Worm (Caenorhabditis elegans) whole organism, L4 larva: ENCODE measurements around the gene F28A12.10.

Experiments
- D1046.2 ChIP-seq: fragments of 200-800 bp; sonication (Bioruptor generic); IDR thresholded peaks from 2 replicates; pipeline ENCODE4 v1.3.6; 2022; ENCODE audit warnings: missing genetic modification characterization, missing compliant biosample characterization
- F37D6.2 ChIP-seq: sonication (generic microtip); optimal IDR thresholded peaks from 2 replicates; lab custom pipeline; 2016; ENCODE audit warnings: mild to moderate bottlenecking, missing genetic modification characterization, missing compliant biosample characterization
- T26A8.4 ChIP-seq: fragments of 200-800 bp; sonication (Bioruptor generic); IDR thresholded peaks from 2 replicates; pipeline ENCODE4 v1.3.6; 2022; ENCODE audit warnings: missing genetic modification characterization, missing compliant biosample characterization
- Y105C5A.15 ChIP-seq: fragments of 200-800 bp; sonication (Bioruptor generic); IDR thresholded peaks from 2 replicates; pipeline ENCODE4 v1.3.6; 2022; ENCODE audit warnings: missing genetic modification characterization, missing compliant biosample characterization
- Y48G9A.11 ChIP-seq: fragments of 200-800 bp; sonication (Bioruptor generic); IDR thresholded peaks from 2 replicates; pipeline ENCODE4 v1.3.6; 2022; ENCODE audit warnings: missing genetic modification reagents, missing genetic modification characterization, missing compliant biosample characterization
- aha-1 ChIP-seq: fragments of 150-350 bp; peaks from one replicate; lab custom pipeline; 2014; ENCODE audit warnings: missing biosample characterization, missing genetic modification characterization
- ceh-32 ChIP-seq: sonication (generic microtip); optimal IDR thresholded peaks from 2 replicates; lab custom pipeline; 2016; ENCODE audit warnings: mild to moderate bottlenecking, missing genetic modification characterization, missing compliant biosample characterization; ENCODE audit not compliant: poor library complexity
- ceh-44 ChIP-seq: fragments of 200-800 bp; sonication (Bioruptor generic); IDR thresholded peaks from 2 replicates; pipeline ENCODE4 v1.3.6; 2022; ENCODE audit warnings: missing genetic modification reagents, missing genetic modification characterization, missing compliant biosample characterization
- ceh-62 ChIP-seq: sonication (generic microtip); optimal IDR thresholded peaks from 2 replicates; lab custom pipeline; 2017; ENCODE audit warnings: missing biosample characterization, missing genetic modification characterization
- ceh-82 ChIP-seq: sonication (generic microtip); optimal IDR thresholded peaks from 2 replicates; lab custom pipeline; 2017; ENCODE audit warnings: missing biosample characterization, missing genetic modification characterization
- daf-16 ChIP-seq, 3 experiments: sonication (generic microtip); optimal IDR thresholded peaks; 2 replicates each; lab custom pipeline; 2016 to 2017; ENCODE audit warnings: missing genetic modification characterization in 3 of 3, missing genetic modification reagents in 3 of 3, mild to moderate bottlenecking in 2 of 3, missing compliant biosample characterization in 2 of 3, missing biosample characterization in 1 of 3, moderate library complexity in 1 of 3
- dmd-6 ChIP-seq: fragments of 200-800 bp; sonication (Bioruptor generic); IDR thresholded peaks from 2 replicates; pipeline ENCODE4 v1.3.6; 2022; ENCODE audit warnings: missing genetic modification reagents, missing genetic modification characterization, missing compliant biosample characterization
- dpl-1 ChIP-seq: fragments of 150-350 bp; optimal IDR thresholded peaks from 2 replicates; lab custom pipeline; 2014; ENCODE audit warnings: missing biosample characterization, missing genetic modification reagents, missing genetic modification characterization
- egl-43 ChIP-seq: fragments of 200-800 bp; sonication (Bioruptor generic); IDR thresholded peaks from 2 replicates; pipeline ENCODE4 v1.3.6; 2022; ENCODE audit warnings: missing genetic modification reagents, missing genetic modification characterization, missing compliant biosample characterization
- fkh-10 ChIP-seq: fragments of 150-350 bp; optimal IDR thresholded peaks from 2 replicates; lab custom pipeline; 2014; ENCODE audit warnings: missing biosample characterization, missing genetic modification reagents, missing genetic modification characterization
- fos-1 ChIP-seq: fragments of 150-350 bp; optimal IDR thresholded peaks from 2 replicates; lab custom pipeline; 2014; ENCODE audit warnings: missing biosample characterization, missing genetic modification characterization
- hlh-11 ChIP-seq: fragments of 200-800 bp; sonication (Bioruptor generic); optimal IDR thresholded peaks from 2 replicates; lab custom pipeline; 2018; ENCODE audit warnings: mild to moderate bottlenecking, missing genetic modification characterization, missing compliant biosample characterization
- lin-1 ChIP-seq: fragments of 200-800 bp; sonication (Bioruptor generic); IDR thresholded peaks from 2 replicates; pipeline ENCODE4 v1.3.6; 2022; ENCODE audit warnings: missing genetic modification reagents, missing genetic modification characterization, missing compliant biosample characterization
- lin-39 ChIP-seq: fragments of 150-350 bp; optimal IDR thresholded peaks from 2 replicates; lab custom pipeline; 2014; ENCODE audit warnings: missing biosample characterization, missing genetic modification reagents, missing genetic modification characterization
- lir-3 ChIP-seq: sonication (generic microtip); optimal IDR thresholded peaks from 2 replicates; lab custom pipeline; 2016; ENCODE audit warnings: mild to moderate bottlenecking, missing genetic modification characterization, missing compliant biosample characterization
- mdl-1 ChIP-seq, 2 experiments: fragments of 150-350 bp in 1 of 2; sonication (generic microtip) in 1 of 2; optimal IDR thresholded peaks; 2 replicates each; lab custom pipeline; 2014 to 2017; ENCODE audit warnings: missing biosample characterization in 2 of 2, missing genetic modification characterization in 2 of 2
- mdt-29 ChIP-seq: fragments of 200-800 bp; sonication (Bioruptor generic); IDR thresholded peaks from 2 replicates; pipeline ENCODE4 v1.3.6; 2022; ENCODE audit warnings: missing genetic modification reagents, missing genetic modification characterization, missing compliant biosample characterization
- mep-1 ChIP-seq: fragments of 150-350 bp; sonication (generic microtip); optimal IDR thresholded peaks from 3 replicates; lab custom pipeline; 2014; ENCODE audit warnings: missing biosample characterization, missing genetic modification characterization
- mes-2 ChIP-seq: sonication (generic microtip); optimal IDR thresholded peaks from 2 replicates; lab custom pipeline; 2016; ENCODE audit warnings: missing genotype, mild to moderate bottlenecking, missing genetic modification characterization, missing compliant biosample characterization; ENCODE audit not compliant: poor library complexity, severe bottlenecking
- mxl-3 ChIP-seq: fragments of 200-800 bp; sonication (Bioruptor generic); optimal IDR thresholded peaks from 2 replicates; lab custom pipeline; 2018; ENCODE audit warnings: mild to moderate bottlenecking, missing genetic modification characterization, missing compliant biosample characterization
- nhr-10 ChIP-seq: fragments of 150-350 bp; optimal IDR thresholded peaks from 2 replicates; lab custom pipeline; 2014; ENCODE audit warnings: missing biosample characterization, missing genetic modification characterization
- nhr-102 ChIP-seq: sonication (generic microtip); optimal IDR thresholded peaks from 2 replicates; lab custom pipeline; 2016; ENCODE audit warnings: mild to moderate bottlenecking, missing genetic modification characterization, moderate library complexity, missing compliant biosample characterization
- nhr-11 ChIP-seq: fragments of 150-350 bp; optimal IDR thresholded peaks from 2 replicates; lab custom pipeline; 2014; ENCODE audit warnings: missing biosample characterization, missing genetic modification characterization
- nhr-28 ChIP-seq: fragments of 150-350 bp; optimal IDR thresholded peaks from 2 replicates; lab custom pipeline; 2014; ENCODE audit warnings: missing biosample characterization, missing genetic modification characterization
- nhr-41 ChIP-seq: fragments of 200-800 bp; sonication (Bioruptor generic); IDR thresholded peaks from 2 replicates; pipeline ENCODE4 v1.3.6; 2022; ENCODE audit warnings: missing genetic modification reagents, missing genetic modification characterization, missing compliant biosample characterization
- nhr-42 ChIP-seq: fragments of 200-800 bp; sonication (Bioruptor generic); IDR thresholded peaks from 2 replicates; pipeline ENCODE4 v1.3.6; 2022; ENCODE audit warnings: missing genetic modification characterization, missing compliant biosample characterization
- nhr-48 ChIP-seq: sonication (generic microtip); optimal IDR thresholded peaks from 2 replicates; lab custom pipeline; 2016; ENCODE audit warnings: mild to moderate bottlenecking, missing genetic modification characterization, missing compliant biosample characterization
- nhr-77 ChIP-seq: fragments of 150-350 bp; optimal IDR thresholded peaks from 2 replicates; lab custom pipeline; 2014; ENCODE audit warnings: missing biosample characterization, missing genetic modification characterization
- php-3 ChIP-seq: fragments of 200-800 bp; sonication (Bioruptor generic); IDR thresholded peaks from 2 replicates; pipeline ENCODE4 v1.3.6; 2022; ENCODE audit warnings: missing genetic modification reagents, missing genetic modification characterization, missing compliant biosample characterization
- pqm-1 ChIP-seq: sonication (generic microtip); optimal IDR thresholded peaks from 2 replicates; lab custom pipeline; 2017; ENCODE audit warnings: missing biosample characterization, missing genetic modification characterization
- saeg-2 ChIP-seq: fragments of 200-800 bp; sonication (Bioruptor generic); IDR thresholded peaks from 2 replicates; pipeline ENCODE4 v1.3.6; 2022; ENCODE audit warnings: missing genetic modification reagents, missing genetic modification characterization, missing compliant biosample characterization
- set-16 ChIP-seq: fragments of 200-800 bp; sonication (Bioruptor generic); IDR thresholded peaks from 2 replicates; pipeline ENCODE4 v1.3.6; 2022; ENCODE audit warnings: missing genetic modification reagents, missing genetic modification characterization, missing compliant biosample characterization
- snpc-4 ChIP-seq: fragments of 150-350 bp; optimal IDR thresholded peaks from 2 replicates; lab custom pipeline; 2014; ENCODE audit warnings: missing biosample characterization, missing genetic modification characterization
- spr-1 ChIP-seq: sonication (generic microtip); optimal IDR thresholded peaks from 2 replicates; lab custom pipeline; 2016; ENCODE audit warnings: mild to moderate bottlenecking, missing genetic modification characterization, missing compliant biosample characterization
- spr-3 ChIP-seq: fragments of 200-800 bp; sonication (Bioruptor generic); optimal IDR thresholded peaks from 2 replicates; lab custom pipeline; 2018; ENCODE audit warnings: mild to moderate bottlenecking, missing genetic modification characterization, missing compliant biosample characterization
- tag-97 ChIP-seq: fragments of 200-800 bp; sonication (Bioruptor generic); IDR thresholded peaks from 2 replicates; pipeline ENCODE4 v1.3.6; 2022; ENCODE audit warnings: missing genetic modification characterization, missing compliant biosample characterization
- tra-1 ChIP-seq: fragments of 200-800 bp; sonication (Bioruptor generic); IDR thresholded peaks from 2 replicates; pipeline ENCODE4 v1.3.6; 2022; ENCODE audit warnings: missing genetic modification reagents, missing genetic modification characterization, missing compliant biosample characterization
- unc-62 ChIP-seq, 3 experiments: fragments of 150-350 bp in 1 of 3; sonication (generic microtip); optimal IDR thresholded peaks in 2 of 3; peaks in 1 of 3; 1 replicate in 1 of 3; 2 replicates in 2 of 3; lab custom pipeline; 2014 to 2017; ENCODE audit warnings: missing biosample characterization in 3 of 3, missing genetic modification characterization in 3 of 3, missing genetic modification reagents in 3 of 3, missing genotype in 1 of 3
- vab-7 ChIP-seq: fragments of 200-800 bp; sonication (Bioruptor generic); IDR thresholded peaks from 2 replicates; pipeline ENCODE4 v1.3.6; 2022; ENCODE audit warnings: missing genetic modification reagents, missing genetic modification characterization, missing compliant biosample characterization
- zag-1 ChIP-seq: fragments of 150-350 bp; optimal IDR thresholded peaks from 2 replicates; lab custom pipeline; 2014; ENCODE audit warnings: missing biosample characterization, missing genetic modification characterization
- zip-11 ChIP-seq: fragments of 200-800 bp; sonication (Bioruptor generic); IDR thresholded peaks from 2 replicates; pipeline ENCODE4 v1.3.6; 2022; ENCODE audit warnings: missing genetic modification characterization, missing compliant biosample characterization

The F28A12.10 gene

DNA sequence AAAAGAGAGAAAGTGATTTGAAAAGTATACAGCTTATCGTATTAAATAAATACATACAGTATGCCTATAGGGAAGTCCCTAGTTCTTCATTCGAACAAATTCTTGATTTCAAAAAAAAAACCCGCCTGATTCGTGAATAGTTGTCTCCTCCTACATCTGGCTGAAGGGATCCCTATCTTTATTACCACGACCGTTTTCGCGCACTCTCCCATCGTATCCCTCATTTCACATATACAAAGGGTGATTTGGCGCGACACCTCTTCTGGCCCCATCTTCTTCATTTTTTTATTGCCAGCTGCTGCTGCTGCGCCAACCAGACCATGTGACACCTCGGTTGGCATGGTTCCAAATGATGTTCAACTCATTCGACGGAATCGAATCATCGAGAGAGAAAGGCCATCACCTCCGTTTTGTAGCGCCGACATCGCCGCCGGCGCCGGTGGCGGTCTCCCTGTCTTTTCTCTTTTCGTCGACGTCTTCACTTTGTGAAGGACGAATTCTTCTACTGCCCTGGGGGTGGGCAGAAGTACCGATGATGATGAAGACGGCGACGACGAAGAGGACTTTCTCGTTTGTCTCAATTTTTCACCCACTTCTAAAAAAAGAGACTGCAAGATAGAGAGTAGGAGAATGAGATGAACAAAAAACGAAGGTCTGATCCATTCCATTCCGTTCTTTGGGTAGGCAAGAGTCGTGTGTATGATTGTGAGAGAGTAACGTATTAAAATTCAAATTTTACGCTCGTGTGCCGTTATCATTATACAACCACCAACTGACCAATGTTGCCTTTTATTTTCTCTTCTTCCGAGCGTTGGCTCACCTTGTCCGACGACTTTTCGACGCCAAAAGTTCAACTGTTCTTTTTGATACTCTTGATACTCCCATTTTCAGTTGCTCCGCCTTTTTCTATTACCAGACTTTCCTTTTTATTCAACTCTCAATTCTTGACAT, 24.8 kb upstream of the F28A12.10 start (continued):
- TF ChIP-seq lin-1 (no peak), dpl-1 (no peak), aha-1 (peak; percentile 51), zip-11 (GFP tag; lab: Robert Waterston, UW) (no peak), saeg-2 (GFP tag; lab: Robert Waterston, UW) (0 out of 2 replicates have a peak, but pooled peaks have one; percentile 25), ceh-32 (tag; lab: Kevin White, UChicago) (no peak), vab-7 (GFP tag; lab: Robert Waterston, UW) (no peak), nhr-42 (GFP tag; lab: Robert Waterston, UW) (no peak), nhr-11 (peak; percentile 21)
- TF ChIP-seq, all 104 proteins: peak for 16

DNA sequence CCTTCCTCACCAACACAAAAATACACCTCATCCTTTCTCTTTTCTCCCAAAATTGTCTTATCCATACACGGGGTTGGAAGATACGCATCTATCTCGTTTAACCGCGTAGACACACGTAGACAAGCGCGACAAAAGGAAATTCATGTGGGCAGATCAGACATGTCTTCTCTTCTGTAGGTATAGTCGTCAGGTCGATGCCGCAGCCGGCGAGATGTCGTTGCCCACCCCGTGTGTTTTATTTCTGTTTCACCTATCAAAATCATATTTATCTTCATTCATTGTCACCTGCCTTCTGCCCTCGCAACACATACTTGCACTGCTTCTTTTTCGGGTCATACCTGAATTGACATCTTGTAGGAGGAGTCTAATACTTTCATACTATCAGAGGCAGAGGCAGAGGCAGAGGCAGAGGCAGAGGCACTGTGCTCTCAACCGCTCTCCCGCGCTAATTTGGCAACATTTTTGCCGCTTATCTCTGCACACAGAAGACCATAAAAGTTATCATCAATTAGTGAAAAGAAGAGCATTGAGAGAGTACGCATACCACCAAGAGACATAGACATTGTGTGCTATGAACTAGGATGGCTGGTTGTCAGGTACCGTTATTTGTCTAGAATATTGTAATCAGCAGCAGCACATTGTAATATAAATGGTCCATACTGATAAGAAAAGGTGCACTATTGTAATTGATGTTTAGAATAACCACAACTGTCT, 23.8 kb upstream of the F28A12.10 start:
- peak; percentile 80; the same call in 1 of the 2 replicates for TF ChIP-seq lin-1
- no peak for TF ChIP-seq spr-3
- TF ChIP-seq lin-39 = no peak
- no peak for TF ChIP-seq spr-1 (tag; lab: Kevin White, UChicago)
- TF ChIP-seq ceh-62 (tag; lab: Kevin White, UChicago) = no peak
- no peak for TF ChIP-seq Y105C5A.15 (GFP tag; lab: Robert Waterston, UW)
- TF ChIP-seq ceh-44 (GFP tag; lab: Robert Waterston, UW) = no peak
- no peak for TF ChIP-seq aha-1
- TF ChIP-seq zag-1 (tag; lab: Kevin White, UChicago) = no peak
- TF ChIP-seq D1046.2 (GFP tag; lab: Robert Waterston, UW) = peak; percentile 12; the same call in 1 of the 2 replicates
- no peak for TF ChIP-seq tag-97
- peak; percentile 21; the same call in 1 of the 2 replicates for TF ChIP-seq set-16 (GFP tag; lab: Robert Waterston, UW)
- no peak for TF ChIP-seq zip-11 (GFP tag; lab: Robert Waterston, UW)
- TF ChIP-seq nhr-28 (tag; lab: Kevin White, UChicago) = peak; percentile 32
- peak; percentile 69 for TF ChIP-seq nhr-41 (GFP tag; lab: Robert Waterston, UW)
- TF ChIP-seq mxl-3 (GFP tag; lab: Kevin White, UChicago) = peak; percentile 13
- TF ChIP-seq T26A8.4 (GFP tag; lab: Robert Waterston, UW) = 0 out of 2 replicates have a peak, but pooled peaks have one; percentile 27
- peak; percentile 86 for TF ChIP-seq hlh-11 (tag; lab: Kevin White, UChicago)
- TF ChIP-seq pqm-1 (tag; lab: Kevin White, UChicago) = peak; percentile 85
- TF ChIP-seq nhr-10 (tag; lab: Kevin White, UChicago) = no peak
- peak; percentile 89 for TF ChIP-seq dmd-6 (GFP tag; lab: Robert Waterston, UW)
- TF ChIP-seq fos-1 = no peak
- peak; percentile 51 for TF ChIP-seq mes-2 (tag; lab: Kevin White, UChicago)
- TF ChIP-seq fkh-10 (GFP tag; lab: Kevin White, UChicago) = no peak
- peak; percentile 32 to 35 for TF ChIP-seq unc-62 (GFP tag; optimal IDR thresholded peaks at IDR 0.05 in 1 of 2; lab: Kevin White, UChicago)
- no peak for TF ChIP-seq unc-62 (tag; optimal IDR thresholded peaks at IDR 0.05; lab: Kevin White, UChicago)
- TF ChIP-seq mdl-1 (tag; optimal IDR thresholded peaks at IDR 0.05; lab: Kevin White, UChicago) = no peak
- peak; percentile 95 for TF ChIP-seq php-3 (GFP tag; lab: Robert Waterston, UW)
- TF ChIP-seq nhr-102 (tag; lab: Kevin White, UChicago) = peak; percentile 54
- TF ChIP-seq mdt-29 (GFP tag; lab: Robert Waterston, UW) = no peak
- TF ChIP-seq mep-1 (tag; lab: Kevin White, UChicago) = peak; percentile 47
- TF ChIP-seq nhr-48 = peak; percentile 69
- no peak for TF ChIP-seq ceh-82 (tag; lab: Kevin White, UChicago)
- TF ChIP-seq egl-43 = no peak
- no peak for TF ChIP-seq Y48G9A.11 (GFP tag; lab: Robert Waterston, UW)
- TF ChIP-seq lir-3 (tag; lab: Kevin White, UChicago) = no peak
- no peak for TF ChIP-seq snpc-4
- peak in 1 of 2 experiments; percentile 24 for TF ChIP-seq daf-16 (GFP tag; optimal IDR thresholded peaks at IDR 0.05; lab: Kevin White, UChicago)
- peak; percentile 92 for TF ChIP-seq daf-16 (tag; optimal IDR thresholded peaks at IDR 0.05; lab: Kevin White, UChicago)
- no peak for TF ChIP-seq F37D6.2 (tag; lab: Kevin White, UChicago)
- TF ChIP-seq nhr-77 (tag; lab: Kevin White, UChicago) = peak; percentile 37
- peak; percentile 76 for TF ChIP-seq tra-1 (GFP tag; lab: Robert Waterston, UW)
